Worm (Caenorhabditis elegans): ENCODE data around the gene scvp-1.

The scvp-1 gene

DNA sequence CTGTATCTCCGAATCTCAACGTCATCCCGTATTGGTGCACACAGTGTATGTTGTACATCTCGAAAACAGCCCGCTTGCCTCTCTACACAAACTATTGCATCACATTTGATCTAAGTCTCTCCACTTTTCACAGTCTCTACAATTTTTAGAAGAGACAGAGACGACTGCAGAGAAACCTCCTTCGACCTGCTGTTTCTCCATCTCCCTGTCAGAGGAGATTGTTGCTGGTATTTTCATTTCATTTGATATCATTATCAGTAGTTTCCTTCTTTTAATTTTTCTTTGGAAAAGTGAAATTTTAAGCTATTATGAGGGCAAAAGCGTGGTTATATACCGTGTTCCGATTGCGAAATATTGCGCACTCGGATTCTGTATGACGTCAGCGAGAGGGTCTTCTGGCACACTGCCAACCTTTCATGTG, 9.5 kb upstream of the scvp-1 start (continued):
- TF ChIP-seq lsl-1 (GFP tag; optimal IDR thresholded peaks at IDR 0.05) (no peak), nhr-27 (tag; optimal IDR thresholded peaks at IDR 0.05) (no peak), egrh-3 (GFP tag; IDR thresholded peaks at IDR 0.05) (no peak), F52B5.7 (tag; optimal IDR thresholded peaks at IDR 0.05) (no peak), B0019.2 (GFP tag; conservative IDR thresholded peaks at IDR 0.05) (no peak), Y53F4B.3 (GFP tag; IDR thresholded peaks at IDR 0.05) (no peak), F55B11.4 (tag; optimal IDR thresholded peaks at IDR 0.05; ENCODE audit: borderline replicate concordance, insufficient read depth) (no peak), lsy-27 (tag; optimal IDR thresholded peaks at IDR 0.05; ENCODE audit: borderline replicate concordance, insufficient read depth) (no peak), dpl-1 (GFP tag; optimal IDR thresholded peaks at IDR 0.05) (no peak), zfh-2 (GFP tag; conservative IDR thresholded peaks at IDR 0.05) (no peak), aptf-2 (GFP tag; conservative IDR thresholded peaks at IDR 0.05) (no peak), ztf-18 (tag; optimal IDR thresholded peaks at IDR 0.05) (no peak), snpc-4 (GFP tag; optimal IDR thresholded peaks at IDR 0.05) (no peak), snpc-4 (tag; optimal IDR thresholded peaks at IDR 0.05) (peak in 2 of 4 experiments; percentile 31 to 51), madf-10 (tag; optimal IDR thresholded peaks at IDR 0.05) (peak; percentile 62), let-526 (GFP tag; IDR thresholded peaks at IDR 0.05) (0 out of 2 replicates have a peak, but pooled peaks have one; percentile 5), madf-3 (GFP tag; IDR thresholded peaks at IDR 0.05) (no peak), let-607 (tag; optimal IDR thresholded peaks at IDR 0.05) (peak in 1 of 2 experiments; percentile 53), hsf-1 (GFP tag; IDR thresholded peaks at IDR 0.05) (no peak), Y95B8A.8 (GFP tag; IDR thresholded peaks at IDR 0.05) (no peak), snpc-1.1 (tag; optimal IDR thresholded peaks at IDR 0.05; ENCODE audit: insufficient read depth) (no peak), ceh-79 (tag; optimal IDR thresholded peaks at IDR 0.05) (no peak), lin-35 (GFP tag; optimal IDR thresholded peaks at IDR 0.05) (no peak), K12H6.12 (tag; optimal IDR thresholded peaks at IDR 0.05) (peak; percentile 42), madf-8 (GFP tag; conservative IDR thresholded peaks at IDR 0.05) (no peak), xnd-1 (tag; optimal IDR thresholded peaks at IDR 0.05) (no peak), fkh-3 (tag; optimal IDR thresholded peaks at IDR 0.05) (no peak), F37B4.10 (GFP tag; IDR thresholded peaks at IDR 0.05) (no peak), ama-1 (optimal IDR thresholded peaks at IDR 0.05) (peak; percentile 41), ama-1 (GFP tag; optimal IDR thresholded peaks at IDR 0.05) (no peak), ekl-4 (GFP tag; IDR thresholded peaks at IDR 0.05) (no peak), ztf-6 (GFP tag; IDR thresholded peaks at IDR 0.05) (no peak), ceh-91 (GFP tag; IDR thresholded peaks at IDR 0.05) (no peak), mes-4 (tag; optimal IDR thresholded peaks at IDR 0.05) (no peak), madf-6 (GFP tag; IDR thresholded peaks at IDR 0.05) (no peak), egl-18 (GFP tag; IDR thresholded peaks at IDR 0.05) (no peak), F57A8.1 (GFP tag; optimal IDR thresholded peaks at IDR 0.05) (no peak), attf-3 (GFP tag; conservative IDR thresholded peaks at IDR 0.05) (no peak), nfya-1 (tag; optimal IDR thresholded peaks at IDR 0.05; ENCODE audit: borderline replicate concordance, insufficient read depth) (no peak), ceh-58 (GFP tag; IDR thresholded peaks at IDR 0.05) (no peak), cebp-1 (GFP tag; IDR thresholded peaks at IDR 0.05) (peak; percentile 95), cebp-1 (tag; optimal IDR thresholded peaks at IDR 0.05) (peak; percentile 99), Y79H2A.3 (GFP tag; conservative IDR thresholded peaks at IDR 0.05) (no peak), rec-8 (tag; optimal IDR thresholded peaks at IDR 0.05) (no peak), ztf-3 (GFP tag; optimal IDR thresholded peaks at IDR 0.05) (no peak), B0261.1 (tag; optimal IDR thresholded peaks at IDR 0.05) (no peak), T07F8.4 (tag; optimal IDR thresholded peaks at IDR 0.05) (no peak), ztf-22 (GFP tag; optimal IDR thresholded peaks at IDR 0.05) (peak; percentile 80)

All from whole organism, young adult.